Fruit fly (Drosophila melanogaster) whole organism, embryonic: ENCODE results near the gene CG45488.
A peak's percentile ranks its signal among the peaks of the same experiment; 100 is the strongest.

Experiments used
- Atf3 ChIP-seq: fragments of 200-800 bp; sonication (Bioruptor generic); optimal IDR thresholded peaks from 3 replicates; lab custom pipeline; 2016; ENCODE audit warnings: missing biosample characterization, missing genetic modification characterization
- Atf6 ChIP-seq: fragments of 200-800 bp; sonication (Bioruptor generic); IDR thresholded peaks from 2 replicates; pipeline ENCODE4 v1.3.6; 2022; ENCODE audit warnings: missing biosample characterization, missing genetic modification characterization
- CG10654 ChIP-seq: fragments of 200-800 bp; sonication (Bioruptor generic); optimal IDR thresholded peaks from 2 replicates; lab custom pipeline; 2016; ENCODE audit warnings: missing biosample characterization, missing genetic modification characterization
- CG13123 ChIP-seq: fragments of 200-800 bp; sonication (Bioruptor generic); optimal IDR thresholded peaks from 2 replicates; lab custom pipeline; 2016; ENCODE audit warnings: missing biosample characterization, missing genetic modification characterization
- CG15514 ChIP-seq: fragments of 200-800 bp; sonication (Bioruptor generic); optimal IDR thresholded peaks from 3 replicates; lab custom pipeline; 2017; ENCODE audit warnings: missing biosample characterization, missing genetic modification characterization, mild to moderate bottlenecking, moderate library complexity, missing genetic modification reagents
- CG1602 ChIP-seq: fragments of 200-800 bp; sonication (Bioruptor generic); optimal IDR thresholded peaks from 3 replicates; lab custom pipeline; 2016; ENCODE audit warnings: missing biosample characterization, missing genetic modification characterization
- CG16813 ChIP-seq: fragments of 200-800 bp; sonication (Bioruptor generic); IDR thresholded peaks from 3 replicates; pipeline ENCODE4 v1.3.6; 2022; ENCODE audit warnings: missing biosample characterization, missing genetic modification characterization; ENCODE audit not compliant: partially characterized antibody
- CG17568 ChIP-seq: fragments of 200-800 bp; sonication (Bioruptor generic); optimal IDR thresholded peaks from 2 replicates; lab custom pipeline; 2018; ENCODE audit warnings: missing biosample characterization, mild to moderate bottlenecking, missing genetic modification characterization, moderate library complexity
- CG2116 ChIP-seq: fragments of 200-800 bp; sonication (Bioruptor generic); optimal IDR thresholded peaks from 3 replicates; lab custom pipeline; 2018; ENCODE audit warnings: missing biosample characterization, mild to moderate bottlenecking, missing genetic modification characterization
- CG31365 ChIP-seq: fragments of 200-800 bp; sonication (Bioruptor generic); optimal IDR thresholded peaks from 2 replicates; lab custom pipeline; 2018; ENCODE audit warnings: missing biosample characterization, mild to moderate bottlenecking, missing genetic modification characterization
- CG31388 ChIP-seq: fragments of 200-800 bp; sonication (Bioruptor generic); optimal IDR thresholded peaks from 2 replicates; lab custom pipeline; 2016; ENCODE audit warnings: missing biosample characterization, missing genetic modification characterization
- CG3726 ChIP-seq: fragments of 200-800 bp; sonication (Bioruptor generic); IDR thresholded peaks from 3 replicates; pipeline ENCODE4, ENCODE4 v1.3.6; 2022; ENCODE audit warnings: missing biosample characterization, missing genetic modification characterization
- CG4360 ChIP-seq: fragments of 200-800 bp; sonication (Bioruptor generic); IDR thresholded peaks from 2 replicates; pipeline ENCODE4 v1.3.6; 2022; ENCODE audit warnings: missing biosample characterization, missing genetic modification characterization
- CG4730 ChIP-seq: fragments of 200-800 bp; sonication (Bioruptor generic); IDR thresholded peaks from 2 replicates; pipeline ENCODE4 v1.3.6; 2022; ENCODE audit warnings: missing biosample characterization, missing genetic modification characterization
- CG5953 ChIP-seq: fragments of 200-800 bp; sonication (Bioruptor generic); IDR thresholded peaks from 2 replicates; pipeline ENCODE4 v1.3.6; 2022; ENCODE audit warnings: missing biosample characterization, missing genetic modification characterization
- CG7271 ChIP-seq: fragments of 200-800 bp; sonication (Bioruptor generic); optimal IDR thresholded peaks from 2 replicates; lab custom pipeline; 2018; ENCODE audit warnings: missing biosample characterization, mild to moderate bottlenecking, missing genetic modification characterization, moderate library complexity
- CG7372 ChIP-seq: fragments of 200-800 bp; sonication (Bioruptor generic); IDR thresholded peaks from 2 replicates; pipeline ENCODE4 v1.3.6; 2022; ENCODE audit warnings: missing biosample characterization, missing genetic modification characterization
- CG7928 ChIP-seq: fragments of 200-800 bp; sonication (Bioruptor generic); optimal IDR thresholded peaks from 2 replicates; lab custom pipeline; 2017; ENCODE audit warnings: missing biosample characterization, mild to moderate bottlenecking, missing genetic modification characterization
- CG7963 ChIP-seq: fragments of 200-800 bp; sonication (Bioruptor generic); IDR thresholded peaks from 3 replicates; pipeline ENCODE4 v1.3.6; 2022; ENCODE audit warnings: missing biosample characterization, missing genetic modification characterization; ENCODE audit not compliant: partially characterized antibody
- CG8478 ChIP-seq: fragments of >200 bp; optimal IDR thresholded peaks from 2 replicates; lab custom pipeline; 2018
- CG8765 ChIP-seq: fragments of 200-800 bp; sonication (Bioruptor generic); IDR thresholded peaks from 2 replicates; pipeline ENCODE4 v1.3.6; 2022; ENCODE audit warnings: missing biosample characterization, missing genetic modification characterization
- Deaf1 ChIP-seq: fragments of 200-800 bp; optimal IDR thresholded peaks from 3 replicates; lab custom pipeline; 2019; ENCODE audit warnings: missing biosample characterization, mild to moderate bottlenecking, missing genetic modification characterization, moderate library complexity
- Dek ChIP-seq: fragments of 200-800 bp; sonication (Bioruptor generic); optimal IDR thresholded peaks from 3 replicates; lab custom pipeline; 2019; ENCODE audit warnings: missing biosample characterization, mild to moderate bottlenecking, missing genetic modification characterization, moderate library complexity
- Ets97D ChIP-seq: fragments of 200-800 bp; sonication (Bioruptor generic); optimal IDR thresholded peaks from 3 replicates; lab custom pipeline; 2016; ENCODE audit warnings: missing biosample characterization, missing genetic modification characterization
- HmgD ChIP-seq: fragments of 200-800 bp; sonication (Bioruptor generic); optimal IDR thresholded peaks from 3 replicates; lab custom pipeline; 2016; ENCODE audit warnings: missing biosample characterization, missing genetic modification characterization
- MBD-R2 ChIP-seq: fragments of 200-800 bp; sonication (Bioruptor generic); IDR thresholded peaks from 2 replicates; pipeline ENCODE4 v1.3.6; 2022; ENCODE audit warnings: missing biosample characterization, missing genetic modification characterization
- Meics ChIP-seq: fragments of 200-800 bp; sonication (Bioruptor generic); optimal IDR thresholded peaks from 2 replicates; lab custom pipeline; 2017; ENCODE audit warnings: missing biosample characterization, mild to moderate bottlenecking, missing genetic modification characterization
- Mes4 ChIP-seq: fragments of 200-800 bp; sonication (Bioruptor generic); optimal IDR thresholded peaks from 2 replicates; lab custom pipeline; 2016; ENCODE audit warnings: missing biosample characterization, missing genetic modification characterization
- Mrtf ChIP-seq: fragments of 200-800 bp; sonication (Bioruptor generic); IDR thresholded peaks from 3 replicates; pipeline ENCODE4 v1.3.6; 2022; ENCODE audit warnings: missing biosample characterization, missing genetic modification characterization
- Spps ChIP-seq: fragments of 200-800 bp; sonication (Bioruptor generic); optimal IDR thresholded peaks from 2 replicates; lab custom pipeline; 2018; ENCODE audit warnings: missing biosample characterization, mild to moderate bottlenecking, missing genetic modification characterization
- Trl ChIP-seq, 3 experiments: fragments of >200 bp in 2 of 3; fragments of 200-800 bp in 1 of 3; sonication (Bioruptor generic) in 1 of 3; optimal IDR thresholded peaks; 2 replicates in 1 of 3; 3 replicates in 2 of 3; lab custom pipeline; 2016 to 2017; ENCODE audit warnings: missing biosample characterization in 1 of 3, missing genetic modification characterization in 1 of 3
- ab ChIP-seq: fragments of 200-800 bp; sonication (Bioruptor generic); optimal IDR thresholded peaks from 2 replicates; lab custom pipeline; 2016; ENCODE audit warnings: missing biosample characterization, missing genetic modification characterization
- bab2 ChIP-seq: fragments of 200-800 bp; sonication (Bioruptor generic); optimal IDR thresholded peaks from 2 replicates; lab custom pipeline; 2016; ENCODE audit warnings: missing biosample characterization, missing genetic modification characterization
- bbx ChIP-seq: fragments of 200-800 bp; sonication (Bioruptor generic); IDR thresholded peaks from 2 replicates; pipeline ENCODE4 v1.3.6; 2022; ENCODE audit warnings: missing biosample characterization, missing genetic modification characterization; ENCODE audit not compliant: partially characterized antibody
- cato ChIP-seq: fragments of 200-800 bp; sonication (Bioruptor generic); optimal IDR thresholded peaks from 2 replicates; lab custom pipeline; 2016; ENCODE audit warnings: missing biosample characterization, missing genetic modification characterization, borderline replicate concordance
- fd102C ChIP-seq: fragments of 200-800 bp; sonication (Bioruptor generic); optimal IDR thresholded peaks from 2 replicates; lab custom pipeline; 2018; ENCODE audit warnings: missing biosample characterization, mild to moderate bottlenecking, missing genetic modification characterization, moderate library complexity
- fd64A ChIP-seq: fragments of 200-800 bp; sonication (Bioruptor generic); optimal IDR thresholded peaks from 3 replicates; lab custom pipeline; 2018; ENCODE audit warnings: missing biosample characterization, mild to moderate bottlenecking, missing genetic modification characterization
- fru ChIP-seq: fragments of >200 bp; optimal IDR thresholded peaks from 2 replicates; lab custom pipeline; 2017
- insv ChIP-seq, 2 experiments: fragments of 200-800 bp; sonication (Bioruptor generic); optimal IDR thresholded peaks; 3 replicates each; lab custom pipeline; 2016 to 2018; ENCODE audit warnings: missing biosample characterization in 2 of 2, missing genetic modification characterization in 2 of 2
- jigr1 ChIP-seq: fragments of 200-800 bp; sonication (Bioruptor generic); IDR thresholded peaks from 3 replicates; pipeline ENCODE4 v1.3.6; 2022; ENCODE audit warnings: missing biosample characterization, missing genetic modification characterization
- kay ChIP-seq: fragments of 200-800 bp; sonication (Bioruptor generic); optimal IDR thresholded peaks from 2 replicates; lab custom pipeline; 2016; ENCODE audit warnings: missing biosample characterization, missing genetic modification characterization
- lilli ChIP-seq: fragments of 200-800 bp; sonication (Bioruptor generic); optimal IDR thresholded peaks from 3 replicates; lab custom pipeline; 2016; ENCODE audit warnings: missing biosample characterization, missing genetic modification characterization
- lola ChIP-seq, 3 experiments: fragments of >200 bp in 2 of 3; fragments of 200-800 bp in 1 of 3; sonication (Bioruptor generic) in 1 of 3; optimal IDR thresholded peaks; 2 replicates each; lab custom pipeline; 2017 to 2019; ENCODE audit warnings: missing biosample characterization in 3 of 3, missing genetic modification characterization in 3 of 3, mild to moderate bottlenecking in 1 of 3, moderate library complexity in 1 of 3
- luna ChIP-seq: fragments of 200-800 bp; sonication (Bioruptor generic); optimal IDR thresholded peaks from 2 replicates; lab custom pipeline; 2016; ENCODE audit warnings: missing biosample characterization, missing genetic modification characterization
- odd ChIP-seq: fragments of 200-800 bp; sonication (Bioruptor generic); optimal IDR thresholded peaks from 2 replicates; lab custom pipeline; 2017; ENCODE audit warnings: missing biosample characterization, mild to moderate bottlenecking, missing genetic modification characterization
- psq ChIP-seq: fragments of 200-800 bp; sonication (Bioruptor generic); optimal IDR thresholded peaks from 2 replicates; lab custom pipeline; 2017; ENCODE audit warnings: missing biosample characterization, missing genetic modification characterization
- shn ChIP-seq: fragments of 200-800 bp; sonication (Bioruptor generic); optimal IDR thresholded peaks from 3 replicates; lab custom pipeline; 2016; ENCODE audit warnings: missing biosample characterization, missing genetic modification characterization
- slou ChIP-seq: fragments of 200-800 bp; sonication (Bioruptor generic); optimal IDR thresholded peaks from 3 replicates; lab custom pipeline; 2016; ENCODE audit warnings: missing biosample characterization, missing genetic modification characterization
- unpg ChIP-seq: fragments of 200-800 bp; sonication (Bioruptor generic); optimal IDR thresholded peaks from 3 replicates; lab custom pipeline; 2018; ENCODE audit warnings: missing biosample characterization, mild to moderate bottlenecking, missing genetic modification characterization, moderate library complexity
- wdn ChIP-seq: fragments of 200-800 bp; sonication (Bioruptor generic); IDR thresholded peaks from 2 replicates; pipeline ENCODE4 v1.3.6; 2022; ENCODE audit warnings: missing biosample characterization, missing genetic modification characterization
- wor ChIP-seq: fragments of 200-800 bp; sonication (Bioruptor generic); IDR thresholded peaks from 2 replicates; pipeline ENCODE4 v1.3.6; 2022; ENCODE audit warnings: missing biosample characterization, missing genetic modification characterization

The CG45488 gene

dm6 chrX:19876836-19877468, 43.3 kb downstream of the CG45488 start (continued):
- TF ChIP-seq insv (GFP tag; optimal IDR thresholded peaks at IDR 0.05; lab: Kevin White, UChicago), result no peak
- no peak for TF ChIP-seq CG7271 (tag; lab: Kevin White, UChicago)
- no peak for TF ChIP-seq CG15514 (GFP tag; lab: Kevin White, UChicago)
- TF ChIP-seq wor (GFP tag; lab: Robert Waterston, UW), result 0 out of 2 replicates have a peak, but pooled peaks have one; percentile 13
- TF ChIP-seq Atf6 (GFP tag; lab: Robert Waterston, UW), result no peak
- TF ChIP-seq CG7928 (GFP tag; lab: Kevin White, UChicago), result no peak
- no peak for TF ChIP-seq Deaf1
- TF ChIP-seq CG13123 (GFP tag; lab: Kevin White, UChicago), result no peak
- no peak for TF ChIP-seq Dek (tag; lab: Kevin White, UChicago)
- no peak for TF ChIP-seq fd102C (GFP tag; lab: Kevin White, UChicago)
- no peak for TF ChIP-seq CG8765
- no peak for TF ChIP-seq CG4730 (GFP tag; lab: Robert Waterston, UW)
- TF ChIP-seq CG31388 (GFP tag; lab: Kevin White, UChicago), result no peak
- no peak for TF ChIP-seq Mrtf (GFP tag; lab: Robert Waterston, UW)
- no peak for TF ChIP-seq CG4360 (GFP tag; lab: Robert Waterston, UW)
- TF ChIP-seq shn, result no peak
- no peak for TF ChIP-seq luna (GFP tag; lab: Kevin White, UChicago)
- TF ChIP-seq slou (GFP tag; lab: Kevin White, UChicago), result no peak
- TF ChIP-seq jigr1 (GFP tag; lab: Robert Waterston, UW), result no peak
- no peak for TF ChIP-seq bab2 (GFP tag; lab: Kevin White, UChicago)
- no peak for TF ChIP-seq cato (GFP tag; lab: Kevin White, UChicago)
- TF ChIP-seq Mes4, result no peak
- peak; percentile 38 to 53 for TF ChIP-seq Trl (optimal IDR thresholded peaks at IDR 0.05; lab: Kevin White, UChicago)
- no peak for TF ChIP-seq Trl (GFP tag; optimal IDR thresholded peaks at IDR 0.05; lab: Kevin White, UChicago)
- no peak for TF ChIP-seq Ets97D (GFP tag; lab: Kevin White, UChicago)
- no peak for TF ChIP-seq fru (lab: Kevin White, UChicago)
- TF ChIP-seq CG16813 (GFP tag; lab: Robert Waterston, UW), result no peak
- TF ChIP-seq CG5953, result no peak
- no peak for TF ChIP-seq HmgD (GFP tag; lab: Kevin White, UChicago)
- TF ChIP-seq CG17568 (GFP tag; lab: Kevin White, UChicago), result no peak
- no peak for TF ChIP-seq CG31365 (tag; lab: Kevin White, UChicago)
- TF ChIP-seq Spps, result no peak
- TF ChIP-seq CG8478 (lab: Kevin White, UChicago), result no peak
- no peak for TF ChIP-seq lilli (GFP tag; lab: Kevin White, UChicago)
- no peak for TF ChIP-seq Atf3 (GFP tag; lab: Kevin White, UChicago)
- no peak for TF ChIP-seq CG10654
- peak; percentile 19 for TF ChIP-seq CG1602 (GFP tag; lab: Kevin White, UChicago)
- TF ChIP-seq psq (GFP tag; lab: Kevin White, UChicago), result no peak
- no peak for TF ChIP-seq ab
- no peak for TF ChIP-seq CG2116 (GFP tag; lab: Kevin White, UChicago)
- no peak for TF ChIP-seq kay
- no peak for TF ChIP-seq fd64A (GFP tag; lab: Kevin White, UChicago)
- peak; percentile 15 for TF ChIP-seq unpg (GFP tag; lab: Kevin White, UChicago)
- no peak for TF ChIP-seq CG7963 (GFP tag; lab: Robert Waterston, UW)
- TF ChIP-seq Meics (GFP tag; lab: Kevin White, UChicago), result no peak
- TF ChIP-seq CG7372 (GFP tag; lab: Robert Waterston, UW), result no peak
- TF ChIP-seq CG3726, result no peak
- no peak for TF ChIP-seq wdn (GFP tag; lab: Robert Waterston, UW)
- TF ChIP-seq lola (GFP tag; optimal IDR thresholded peaks at IDR 0.05; lab: Kevin White, UChicago), result peak in 1 of 3 experiments; percentile 25
- no peak for TF ChIP-seq odd
- TF ChIP-seq MBD-R2 (GFP tag; lab: Robert Waterston, UW), result no peak
- no peak for TF ChIP-seq bbx (GFP tag; lab: Robert Waterston, UW)
